Worm (Caenorhabditis elegans): ENCODE measurements around the gene nlp-22.

nlp-22 gene

ce11 chrX:2382227-2382626 is 40.3 kb upstream of the nlp-22 start (continued):
- TF ChIP-seq sma-9 (GFP tag; optimal IDR thresholded peaks at IDR 0.05) = peak; percentile 44
- TF ChIP-seq sma-9 (tag; optimal IDR thresholded peaks at IDR 0.05) = no peak
- no peak for TF ChIP-seq mdl-1 (tag; optimal IDR thresholded peaks at IDR 0.05)
- no peak for TF ChIP-seq snpc-4 (tag; optimal IDR thresholded peaks at IDR 0.05)
- no peak for TF ChIP-seq lin-39 (tag; optimal IDR thresholded peaks at IDR 0.05)
- TF ChIP-seq nhr-6 (tag; optimal IDR thresholded peaks at IDR 0.05) = no peak
- TF ChIP-seq ceh-82 (tag; optimal IDR thresholded peaks at IDR 0.05) = no peak

- TF ChIP-seq unc-39 (tag; optimal IDR thresholded peaks at IDR 0.05) (no peak), nhr-12 (tag; optimal IDR thresholded peaks at IDR 0.05) (no peak), sma-9 (GFP tag; optimal IDR thresholded peaks at IDR 0.05) (no peak), sma-9 (tag; optimal IDR thresholded peaks at IDR 0.05) (no peak), crh-2 (tag; optimal IDR thresholded peaks at IDR 0.05) (no peak), lin-39 (tag; optimal IDR thresholded peaks at IDR 0.05) (no peak), nhr-129 (tag; optimal IDR thresholded peaks at IDR 0.05) (no peak), lin-11 (tag; optimal IDR thresholded peaks at IDR 0.05) (no peak)
Measured at ce11 chrX:2381282-2381681, 39.4 kb upstream of the nlp-22 start, which contains the start of gene F47G3.4. F47G3.4 (plus strand) TSS chrX:2381582.

ce11 chrX:2380818-2381217 is 38.9 kb upstream of the nlp-22 start:
- TF ChIP-seq mab-5 (tag; optimal IDR thresholded peaks at IDR 0.05) (no peak), nhr-129 (tag; optimal IDR thresholded peaks at IDR 0.05) (peak; percentile 43), nhr-25 (tag; optimal IDR thresholded peaks at IDR 0.05) (peak; percentile 9), zag-1 (tag; optimal IDR thresholded peaks at IDR 0.05) (no peak), unc-55 (GFP tag; optimal IDR thresholded peaks at IDR 0.05) (no peak)

- TF ChIP-seq crh-2 (tag; optimal IDR thresholded peaks at IDR 0.05) = no peak
- no peak for TF ChIP-seq egl-27 (tag; optimal IDR thresholded peaks at IDR 0.05)
- TF ChIP-seq blmp-1 (tag; optimal IDR thresholded peaks at IDR 0.05; ENCODE audit: insufficient read depth) = peak; percentile 48
- no peak for TF ChIP-seq mdl-1 (tag; optimal IDR thresholded peaks at IDR 0.05)
Measured at ce11 chrX:2375300-2376035, 33.6 kb upstream of the nlp-22 start, which contains the start of gene F47G3.3. F47G3.3 (plus strand) TSS chrX:2375985.

DNA sequence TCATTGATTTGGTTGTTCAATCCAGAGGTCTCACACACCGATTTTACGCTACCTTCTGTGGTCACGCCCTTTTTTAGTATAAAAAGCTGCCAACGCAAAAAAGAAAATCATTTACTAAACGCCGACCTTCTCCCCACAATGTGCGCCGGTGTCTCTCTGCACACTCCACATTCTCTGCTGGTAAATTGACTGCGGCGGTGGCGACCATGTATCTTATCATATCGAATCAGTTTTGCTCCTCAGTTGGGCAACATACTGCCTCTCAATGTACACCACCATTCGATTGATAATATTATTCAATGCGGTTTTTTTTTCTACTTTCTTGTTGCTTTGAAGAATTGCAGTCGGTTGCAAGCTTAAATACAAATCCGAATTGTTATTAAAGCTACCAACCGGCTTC is 30.2 kb upstream of the nlp-22 start:
- peak; percentile 7 for TF ChIP-seq crh-2 (tag; optimal IDR thresholded peaks at IDR 0.05)
- no peak for TF ChIP-seq unc-39 (tag; optimal IDR thresholded peaks at IDR 0.05)
- TF ChIP-seq gmeb-1 (tag; optimal IDR thresholded peaks at IDR 0.05) = peak; percentile 10
- TF ChIP-seq nhr-129 (tag; optimal IDR thresholded peaks at IDR 0.05) = peak; percentile 17
- TF ChIP-seq peb-1 (tag; optimal IDR thresholded peaks at IDR 0.05) = no peak
- no peak for TF ChIP-seq nhr-11 (tag; optimal IDR thresholded peaks at IDR 0.05)
- peak; percentile 45 for TF ChIP-seq fos-1 (tag; optimal IDR thresholded peaks at IDR 0.05)
- TF ChIP-seq nhr-77 (tag; optimal IDR thresholded peaks at IDR 0.05) = no peak
- no peak for TF ChIP-seq egl-27 (tag; optimal IDR thresholded peaks at IDR 0.05)
- TF ChIP-seq lin-11 (tag; optimal IDR thresholded peaks at IDR 0.05) = no peak
- TF ChIP-seq elt-1 (tag; optimal IDR thresholded peaks at IDR 0.05) = no peak
- TF ChIP-seq C34F6.9 (tag; optimal IDR thresholded peaks at IDR 0.05) = no peak

DNA sequence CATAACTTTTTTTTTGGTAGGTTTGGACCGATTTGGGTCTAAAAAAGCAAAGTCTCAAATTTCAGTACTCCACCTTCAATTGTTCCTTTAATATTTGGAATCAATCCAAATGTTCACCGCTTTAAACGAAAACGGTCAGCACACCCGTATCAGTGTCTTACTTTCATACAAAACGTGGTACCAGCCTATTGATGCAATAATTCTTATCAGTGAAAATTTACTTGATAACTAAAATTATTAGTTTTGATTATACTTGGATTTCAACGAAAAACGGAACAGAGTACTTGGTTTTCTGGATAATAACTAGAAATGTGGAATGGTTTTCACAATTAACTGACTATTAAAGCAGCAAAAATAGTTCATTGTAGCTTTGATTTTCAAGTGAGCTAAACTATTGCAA is 28.8 kb upstream of the nlp-22 start:
- no peak for TF ChIP-seq C34F6.9 (tag; optimal IDR thresholded peaks at IDR 0.05)
- TF ChIP-seq crh-2 (tag; optimal IDR thresholded peaks at IDR 0.05) = peak; percentile 61
- TF ChIP-seq skn-1 (tag; optimal IDR thresholded peaks at IDR 0.05) = no peak
- no peak for TF ChIP-seq unc-55 (GFP tag; optimal IDR thresholded peaks at IDR 0.05)
- TF ChIP-seq lsy-2 (tag; optimal IDR thresholded peaks at IDR 0.05) = no peak
- TF ChIP-seq alr-1 (tag; optimal IDR thresholded peaks at IDR 0.05) = no peak
- TF ChIP-seq R02D3.7 (tag; optimal IDR thresholded peaks at IDR 0.05) = no peak
- TF ChIP-seq fos-1 (tag; optimal IDR thresholded peaks at IDR 0.05) = peak; percentile 77
- TF ChIP-seq sma-9 (GFP tag; optimal IDR thresholded peaks at IDR 0.05) = no peak
- no peak for TF ChIP-seq sma-9 (tag; optimal IDR thresholded peaks at IDR 0.05)
- no peak for TF ChIP-seq elt-3 (tag; optimal IDR thresholded peaks at IDR 0.05)
